Worm (Caenorhabditis elegans): ENCODE measurements around the gene F23F1.6.

- TF ChIP-seq efl-1 (optimal IDR thresholded peaks at IDR 0.05) (no peak), efl-1 (GFP tag; optimal IDR thresholded peaks at IDR 0.05 in 1 of 2) (no peak), nhr-237 (tag; optimal IDR thresholded peaks at IDR 0.05) (no peak), ceh-88 (GFP tag; IDR thresholded peaks at IDR 0.05) (no peak), nhr-11 (tag; optimal IDR thresholded peaks at IDR 0.05) (no peak), C16A3.4 (tag; optimal IDR thresholded peaks at IDR 0.05) (no peak), lin-13 (GFP tag; optimal IDR thresholded peaks at IDR 0.05) (no peak), elt-3 (tag; optimal IDR thresholded peaks at IDR 0.05) (no peak), fos-1 (tag; optimal IDR thresholded peaks at IDR 0.05) (no peak), lsy-2 (tag; optimal IDR thresholded peaks at IDR 0.05) (no peak), nhr-76 (tag; optimal IDR thresholded peaks at IDR 0.05) (no peak), ceh-82 (tag; optimal IDR thresholded peaks at IDR 0.05) (no peak), unc-130 (tag; optimal IDR thresholded peaks at IDR 0.05) (no peak), nhr-28 (tag; optimal IDR thresholded peaks at IDR 0.05) (no peak), jun-1 (tag; optimal IDR thresholded peaks at IDR 0.05) (no peak)
Measured at ce11 chrII:41914-42313, 4.8 kb upstream of the F23F1.6 start, which contains the start of gene F23F1.10.
